Fruit fly (Drosophila melanogaster) whole organism, embryonic: ENCODE results near the gene ovm.

ENCODE experiments used
- Abd-B ChIP-seq: fragments of 200-800 bp; sonication (Bioruptor generic); optimal IDR thresholded peaks from 2 replicates; lab custom pipeline; 2018; ENCODE audit warnings: missing biosample characterization, mild to moderate bottlenecking, missing genetic modification characterization, moderate library complexity
- Aef1 ChIP-seq: fragments of 200-800 bp; sonication (Bioruptor generic); IDR thresholded peaks from 3 replicates; pipeline ENCODE4 v1.3.6; 2022; ENCODE audit warnings: missing biosample characterization, missing genetic modification characterization
- CG8478 ChIP-seq: fragments of >200 bp; optimal IDR thresholded peaks from 2 replicates; lab custom pipeline; 2018
- Hmr ChIP-seq: fragments of 200-800 bp; sonication (Bioruptor generic); optimal IDR thresholded peaks from 3 replicates; lab custom pipeline; 2017; ENCODE audit warnings: mild to moderate bottlenecking, missing biosample characterization, missing genetic modification reagents, missing genetic modification characterization

DNA sequence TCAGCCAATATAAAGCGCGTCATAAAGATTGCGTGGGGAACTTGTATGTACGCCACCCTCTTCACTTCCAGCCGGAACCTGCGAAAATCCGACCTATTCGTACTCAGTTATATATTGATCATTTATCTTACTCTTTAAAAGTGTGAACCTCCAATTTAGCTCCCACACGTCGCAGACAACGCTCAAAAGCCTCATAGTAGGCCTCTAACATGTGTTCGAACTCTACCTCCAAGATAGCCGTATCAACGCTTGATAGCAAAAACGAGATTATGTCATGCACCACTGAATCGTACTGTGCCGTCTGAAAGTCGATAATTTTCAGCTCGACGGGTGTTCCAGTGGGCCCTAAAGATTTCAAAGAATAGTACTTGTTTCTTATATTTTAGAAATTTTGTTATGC, 1.2 kb downstream of the ovm start:
- TF ChIP-seq Abd-B (GFP tag; lab: Kevin White, UChicago) (no peak), CG8478 (no peak), Hmr (peak; percentile 41), Aef1 (no peak)
